Fruit fly (Drosophila melanogaster) whole organism, prepupa: ENCODE measurements around the gene FASN2.
A peak's percentile ranks its signal among the peaks of the same experiment; 100 is the strongest.

Experiments
- Blimp-1 ChIP-seq: fragments of 200-800 bp; sonication (Bioruptor generic); optimal IDR thresholded peaks from 3 replicates; lab custom pipeline; 2017; ENCODE audit warnings: missing biosample characterization, missing genetic modification characterization, mild to moderate bottlenecking, moderate library complexity, missing genetic modification reagents
- CG10631 ChIP-seq: fragments of 200-800 bp; sonication (Bioruptor generic); optimal IDR thresholded peaks from 2 replicates; lab custom pipeline; 2016; ENCODE audit warnings: missing biosample characterization, missing genetic modification characterization
- CG10669 ChIP-seq: fragments of 200-800 bp; sonication (Bioruptor generic); optimal IDR thresholded peaks from 3 replicates; lab custom pipeline; 2018; ENCODE audit warnings: missing biosample characterization, mild to moderate bottlenecking, missing genetic modification characterization, moderate library complexity
- CG11294 ChIP-seq: fragments of 200-800 bp; sonication (Bioruptor generic); IDR thresholded peaks from 2 replicates; pipeline ENCODE4 v1.3.6; 2022; ENCODE audit warnings: missing biosample characterization, missing genetic modification characterization
- CG15336 ChIP-seq: fragments of 200-800 bp; sonication (Bioruptor generic); IDR thresholded peaks from 2 replicates; pipeline ENCODE4 v1.3.6; 2022; ENCODE audit warnings: missing biosample characterization, missing genetic modification characterization
- CG1621 ChIP-seq: fragments of 200-800 bp; sonication (Bioruptor generic); optimal IDR thresholded peaks from 3 replicates; lab custom pipeline; 2018; ENCODE audit warnings: missing biosample characterization, mild to moderate bottlenecking, missing genetic modification characterization
- CG16779 ChIP-seq: fragments of 200-800 bp; sonication (Bioruptor generic); optimal IDR thresholded peaks from 3 replicates; lab custom pipeline; 2017; ENCODE audit warnings: missing biosample characterization, mild to moderate bottlenecking, missing genetic modification characterization
- CG3032 ChIP-seq: fragments of 200-800 bp; optimal IDR thresholded peaks from 2 replicates; lab custom pipeline; 2019; ENCODE audit warnings: missing biosample characterization, mild to moderate bottlenecking, missing genetic modification characterization, moderate library complexity
- CG32006 ChIP-seq: fragments of 200-800 bp; sonication (Bioruptor generic); optimal IDR thresholded peaks from 3 replicates; lab custom pipeline; 2017; ENCODE audit warnings: missing biosample characterization, mild to moderate bottlenecking, missing genetic modification characterization
- CG34406 ChIP-seq: fragments of 200-800 bp; sonication (Bioruptor generic); optimal IDR thresholded peaks from 3 replicates; lab custom pipeline; 2016; ENCODE audit warnings: missing biosample characterization, missing genetic modification characterization
- CG6163 ChIP-seq: fragments of 200-800 bp; sonication (Bioruptor generic); IDR thresholded peaks from 3 replicates; pipeline ENCODE4 v1.3.6; 2022; ENCODE audit warnings: missing biosample characterization, missing genetic modification characterization
- CG6276 ChIP-seq: fragments of 200-800 bp; sonication (Bioruptor generic); optimal IDR thresholded peaks from 2 replicates; lab custom pipeline; 2017; ENCODE audit warnings: missing biosample characterization, mild to moderate bottlenecking, missing genetic modification characterization
- CG6792 ChIP-seq: fragments of 200-800 bp; sonication (Bioruptor generic); optimal IDR thresholded peaks from 3 replicates; lab custom pipeline; 2016; ENCODE audit warnings: missing biosample characterization, missing genetic modification characterization
- CG6808 ChIP-seq: fragments of 200-800 bp; sonication (Bioruptor generic); optimal IDR thresholded peaks from 3 replicates; lab custom pipeline; 2017; ENCODE audit warnings: missing biosample characterization, missing genetic modification characterization, mild to moderate bottlenecking, moderate library complexity, missing genetic modification reagents
- CG6854 ChIP-seq: fragments of 200-800 bp; sonication (Bioruptor generic); optimal IDR thresholded peaks from 2 replicates; lab custom pipeline; 2017; ENCODE audit warnings: missing biosample characterization, mild to moderate bottlenecking, missing genetic modification characterization
- CG8319 ChIP-seq: fragments of 200-800 bp; sonication (Bioruptor generic); optimal IDR thresholded peaks from 3 replicates; lab custom pipeline; 2016; ENCODE audit warnings: missing biosample characterization, missing genetic modification characterization
- CG8632 ChIP-seq: fragments of 200-800 bp; sonication (Bioruptor generic); optimal IDR thresholded peaks from 3 replicates; lab custom pipeline; 2016; ENCODE audit warnings: missing biosample characterization, missing genetic modification characterization
- CG9139 ChIP-seq: fragments of 200-800 bp; sonication (Bioruptor generic); optimal IDR thresholded peaks from 3 replicates; lab custom pipeline; 2017; ENCODE audit warnings: missing biosample characterization, mild to moderate bottlenecking, missing genetic modification characterization
- Eip78C ChIP-seq: fragments of 200-800 bp; sonication (Bioruptor generic); peaks from one replicate; lab custom pipeline; 2016; ENCODE audit warnings: missing biosample characterization, missing genetic modification characterization
- Eip93F ChIP-seq: fragments of 200-800 bp; sonication (Bioruptor generic); optimal IDR thresholded peaks from 2 replicates; lab custom pipeline; 2016; ENCODE audit warnings: missing biosample characterization, mild to moderate bottlenecking, missing genetic modification characterization
- Ets96B ChIP-seq: fragments of 200-800 bp; optimal IDR thresholded peaks from 2 replicates; lab custom pipeline; 2019; ENCODE audit warnings: missing biosample characterization, mild to moderate bottlenecking, missing genetic modification characterization, moderate library complexity
- Gug ChIP-seq: fragments of 200-800 bp; sonication (Bioruptor generic); IDR thresholded peaks from 2 replicates; pipeline ENCODE4 v1.3.6; 2022; ENCODE audit warnings: missing biosample characterization, missing genetic modification characterization
- Hr38 ChIP-seq: sonication (Bioruptor generic); optimal IDR thresholded peaks from 2 replicates; lab custom pipeline; 2016; ENCODE audit warnings: missing biosample characterization, missing genetic modification characterization
- Hr39 ChIP-seq: fragments of 200-800 bp; sonication (Bioruptor generic); optimal IDR thresholded peaks from 2 replicates; lab custom pipeline; 2016; ENCODE audit warnings: missing biosample characterization, missing genetic modification characterization
- Lpt ChIP-seq: fragments of 200-800 bp; sonication (Bioruptor generic); optimal IDR thresholded peaks from 3 replicates; lab custom pipeline; 2016; ENCODE audit warnings: missing biosample characterization, missing genetic modification characterization
- Met ChIP-seq: fragments of 200-800 bp; sonication (Bioruptor generic); optimal IDR thresholded peaks from 3 replicates; lab custom pipeline; 2016; ENCODE audit warnings: missing biosample characterization, missing genetic modification characterization
- OdsH ChIP-seq: fragments of 200-800 bp; sonication (Bioruptor generic); optimal IDR thresholded peaks from 3 replicates; lab custom pipeline; 2016; ENCODE audit warnings: missing biosample characterization, missing genetic modification characterization
- Smox ChIP-seq: fragments of 200-800 bp; sonication (Bioruptor generic); optimal IDR thresholded peaks from 3 replicates; lab custom pipeline; 2016; ENCODE audit warnings: missing biosample characterization, missing genetic modification characterization
- Sox102F ChIP-seq: fragments of 200-800 bp; sonication (Bioruptor generic); optimal IDR thresholded peaks from 2 replicates; lab custom pipeline; 2016; ENCODE audit warnings: missing biosample characterization, mild to moderate bottlenecking, missing genetic modification characterization
- Sox15 ChIP-seq: fragments of 200-800 bp; sonication (Bioruptor generic); optimal IDR thresholded peaks from 3 replicates; lab custom pipeline; 2016; ENCODE audit warnings: missing biosample characterization, missing genetic modification characterization
- achi ChIP-seq: fragments of 200-800 bp; sonication (Bioruptor generic); optimal IDR thresholded peaks from 3 replicates; lab custom pipeline; 2016; ENCODE audit warnings: missing biosample characterization, missing genetic modification characterization
- acj6 ChIP-seq: fragments of 200-800 bp; sonication (Bioruptor generic); optimal IDR thresholded peaks from 3 replicates; lab custom pipeline; 2016; ENCODE audit warnings: missing biosample characterization, missing genetic modification characterization
- cyc ChIP-seq: fragments of 200-800 bp; sonication (Bioruptor generic); optimal IDR thresholded peaks from 3 replicates; lab custom pipeline; 2016; ENCODE audit warnings: missing biosample characterization, missing genetic modification characterization
- dsx ChIP-seq: fragments of 200-800 bp; optimal IDR thresholded peaks from 3 replicates; lab custom pipeline; 2019; ENCODE audit warnings: missing biosample characterization, mild to moderate bottlenecking, missing genetic modification characterization, moderate library complexity; ENCODE audit not compliant: poor library complexity, severe bottlenecking
- eg ChIP-seq: fragments of 200-800 bp; sonication (Bioruptor generic); IDR thresholded peaks from 3 replicates; pipeline ENCODE4 v1.3.6; 2022; ENCODE audit warnings: missing biosample characterization, missing genetic modification characterization
- esn ChIP-seq: fragments of 200-800 bp; sonication (Bioruptor generic); optimal IDR thresholded peaks from 2 replicates; lab custom pipeline; 2016; ENCODE audit warnings: missing biosample characterization, mild to moderate bottlenecking, missing genetic modification characterization, moderate library complexity
- fd85E ChIP-seq: fragments of 200-800 bp; sonication (Bioruptor generic); optimal IDR thresholded peaks from 3 replicates; lab custom pipeline; 2016; ENCODE audit warnings: missing biosample characterization, missing genetic modification characterization
- fkh ChIP-seq: fragments of 200-800 bp; sonication (Bioruptor generic); optimal IDR thresholded peaks from 3 replicates; lab custom pipeline; 2017; ENCODE audit warnings: missing biosample characterization, mild to moderate bottlenecking, missing genetic modification characterization, moderate library complexity
- net ChIP-seq: fragments of 200-800 bp; sonication (Bioruptor generic); optimal IDR thresholded peaks from 3 replicates; lab custom pipeline; 2016; ENCODE audit warnings: missing biosample characterization, missing genetic modification characterization
- pdm3 ChIP-seq: fragments of 200-800 bp; sonication (Bioruptor generic); optimal IDR thresholded peaks from 3 replicates; lab custom pipeline; 2016; ENCODE audit warnings: missing biosample characterization, missing genetic modification characterization
- spab ChIP-seq: fragments of 200-800 bp; sonication (Bioruptor generic); optimal IDR thresholded peaks from 2 replicates; lab custom pipeline; 2017; ENCODE audit warnings: missing biosample characterization, mild to moderate bottlenecking, missing genetic modification characterization, missing genetic modification reagents
- ss ChIP-seq, 2 experiments: fragments of 200-800 bp; sonication (Bioruptor generic); optimal IDR thresholded peaks; 2 replicates in 1 of 2; 3 replicates in 1 of 2; lab custom pipeline; 2017 to 2018; ENCODE audit warnings: mild to moderate bottlenecking in 2 of 2, missing biosample characterization in 2 of 2, missing genetic modification characterization in 2 of 2, moderate library complexity in 1 of 2
- svp ChIP-seq: fragments of 200-800 bp; sonication (Bioruptor generic); peaks from one replicate; lab custom pipeline; 2016; ENCODE audit warnings: missing biosample characterization, missing genetic modification characterization
- topi ChIP-seq: fragments of 200-800 bp; sonication (Bioruptor generic); optimal IDR thresholded peaks from 3 replicates; lab custom pipeline; 2016; ENCODE audit warnings: missing biosample characterization, missing genetic modification characterization
- vri ChIP-seq: fragments of 200-800 bp; sonication (Bioruptor generic); optimal IDR thresholded peaks from 3 replicates; lab custom pipeline; 2016; ENCODE audit warnings: missing biosample characterization, mild to moderate bottlenecking, missing genetic modification characterization

Gene FASN2

DNA sequence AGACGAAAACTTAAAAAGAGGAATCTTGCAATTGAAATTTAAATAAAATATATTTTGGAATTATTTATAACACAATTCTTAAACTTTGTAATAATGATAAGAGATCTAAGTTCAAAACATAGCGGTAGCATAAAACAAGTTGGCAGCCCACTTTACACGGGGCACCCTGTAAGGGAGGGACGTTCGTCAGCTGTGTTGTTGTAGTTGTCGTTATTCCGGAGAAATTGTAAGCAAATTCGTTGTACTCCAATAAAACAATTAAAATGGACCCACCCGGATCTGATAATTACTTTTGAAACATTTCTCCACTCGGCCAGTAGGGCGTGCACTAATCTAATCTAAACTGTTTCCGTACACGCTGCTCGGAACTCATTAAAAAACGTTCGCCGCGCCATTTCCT, 13.4 kb upstream of the FASN2 start, which contains the start of gene GABPI:
Gene GABPI (plus strand): TSS at position 190 of the 400 bp plus-strand sequence.
- TF ChIP-seq CG1621 (tag; lab: Kevin White, UChicago) = peak; percentile 64
- no peak for TF ChIP-seq CG6792
- no peak for TF ChIP-seq CG8632 (GFP tag; lab: Kevin White, UChicago)
- TF ChIP-seq fd85E (GFP tag; lab: Kevin White, UChicago) = no peak
- no peak for TF ChIP-seq CG11294 (GFP tag; lab: Robert Waterston, UW)
- no peak for TF ChIP-seq cyc (GFP tag; lab: Kevin White, UChicago)
- no peak for TF ChIP-seq OdsH (GFP tag; lab: Kevin White, UChicago)
- TF ChIP-seq Hr38 (GFP tag; lab: Kevin White, UChicago) = no peak
- no peak for TF ChIP-seq achi (GFP tag; lab: Kevin White, UChicago)
- no peak for TF ChIP-seq topi (GFP tag; lab: Kevin White, UChicago)
- no peak for TF ChIP-seq ss (GFP tag; optimal IDR thresholded peaks at IDR 0.05; lab: Kevin White, UChicago)
- no peak for TF ChIP-seq CG8319 (GFP tag; lab: Kevin White, UChicago)
- no peak for TF ChIP-seq Gug (GFP tag; lab: Robert Waterston, UW)
- TF ChIP-seq Met (GFP tag; lab: Kevin White, UChicago) = no peak
- TF ChIP-seq CG3032 = no peak
- no peak for TF ChIP-seq spab (GFP tag; lab: Kevin White, UChicago)
- TF ChIP-seq esn (GFP tag; lab: Kevin White, UChicago) = peak; percentile 35
- TF ChIP-seq CG15336 (GFP tag; lab: Robert Waterston, UW) = no peak
- no peak for TF ChIP-seq dsx (GFP tag; lab: Kevin White, UChicago)
- TF ChIP-seq CG6163 (GFP tag; lab: Robert Waterston, UW) = peak; percentile 51; the same call in 2 of the 3 replicates
- no peak for TF ChIP-seq svp (GFP tag; lab: Kevin White, UChicago)
- no peak for TF ChIP-seq CG32006 (GFP tag; lab: Kevin White, UChicago)

DNA sequence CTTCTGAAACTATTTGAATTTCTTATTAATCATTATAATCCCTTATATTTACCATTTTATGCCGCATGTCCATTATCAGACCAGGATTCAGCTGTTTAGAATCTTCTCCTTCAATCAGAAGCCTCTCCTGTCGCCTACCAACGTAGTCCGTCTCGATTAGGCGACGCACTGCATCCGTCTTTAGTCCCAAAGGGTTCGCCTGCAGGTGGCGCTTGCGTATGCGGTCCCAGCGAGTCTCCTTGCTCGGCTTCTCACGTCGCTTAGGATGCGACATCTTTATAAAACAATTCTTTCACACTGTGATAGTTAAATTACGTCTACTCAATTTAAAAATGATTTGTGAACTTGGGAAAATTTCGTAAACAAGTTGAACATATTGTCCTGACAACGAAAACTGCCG, 8.8 kb upstream of the FASN2 start, which contains the start of gene CG17258:
Gene CG17258 (minus strand): TSS at position 380 of the 400 bp plus-strand sequence.
- TF ChIP-seq Lpt (GFP tag; lab: Kevin White, UChicago) (no peak), CG34406 (GFP tag; lab: Kevin White, UChicago) (no peak), fkh (GFP tag; lab: Kevin White, UChicago) (no peak), topi (GFP tag; lab: Kevin White, UChicago) (no peak)
- TF ChIP-seq, all 60 proteins: peak for 0

DNA sequence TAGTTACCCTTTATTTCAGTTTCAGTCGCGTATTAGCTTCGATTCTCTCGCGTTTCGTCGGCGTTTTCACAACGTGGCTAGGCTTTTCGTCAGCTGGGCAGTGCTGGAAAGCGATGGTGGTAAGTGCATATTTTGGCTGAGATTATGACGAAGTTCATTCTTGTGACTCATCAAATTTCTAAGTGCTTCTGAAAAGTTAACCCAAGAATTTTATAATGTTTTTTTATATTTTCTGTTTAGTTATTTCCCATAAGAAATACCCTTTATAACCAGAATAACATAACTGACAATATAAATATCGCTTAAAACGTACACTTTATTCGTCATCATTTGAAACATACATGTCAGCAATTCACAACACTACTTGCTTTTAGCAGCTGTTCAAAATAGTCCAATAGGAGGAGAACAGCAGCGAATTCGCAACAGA, 6.6 kb upstream of the FASN2 start, which contains the start of the genes CG17260 and SerRS:
Gene CG17260 (plus strand): TSS at position 78 of the 427 bp plus-strand sequence.
Gene SerRS (minus strand): TSS at position 251 of the 427 bp plus-strand sequence.
- TF ChIP-seq Ets96B (tag; lab: Kevin White, UChicago) (peak; percentile 89), Sox102F (GFP tag; lab: Kevin White, UChicago) (no peak), CG6854 (GFP tag; lab: Kevin White, UChicago) (peak; percentile 69), Sox15 (GFP tag; lab: Kevin White, UChicago) (peak; percentile 91), CG16779 (tag; lab: Kevin White, UChicago) (no peak), Lpt (GFP tag; lab: Kevin White, UChicago) (peak; percentile 92), CG6163 (GFP tag; lab: Robert Waterston, UW) (peak; percentile 85), fd85E (GFP tag; lab: Kevin White, UChicago) (no peak), svp (GFP tag; lab: Kevin White, UChicago) (peak; percentile 94), acj6 (peak; percentile 94), CG10669 (peak; percentile 88), CG1621 (tag; lab: Kevin White, UChicago) (peak; percentile 73), Eip93F (peak; percentile 59), pdm3 (GFP tag; lab: Kevin White, UChicago) (peak; percentile 95), CG6276 (GFP tag; lab: Kevin White, UChicago) (no peak), CG6792 (peak; percentile 90), CG8319 (GFP tag; lab: Kevin White, UChicago) (peak; percentile 91), net (GFP tag; lab: Kevin White, UChicago) (peak; percentile 79), eg (GFP tag; lab: Robert Waterston, UW) (peak; percentile 92), CG9139 (no peak), OdsH (GFP tag; lab: Kevin White, UChicago) (peak; percentile 96), CG34406 (GFP tag; lab: Kevin White, UChicago) (peak; percentile 91), Hr38 (GFP tag; lab: Kevin White, UChicago) (peak; percentile 73), CG6808 (GFP tag; lab: Kevin White, UChicago) (peak; percentile 72), CG10631 (peak; percentile 97), achi (GFP tag; lab: Kevin White, UChicago) (peak; percentile 90), ss (GFP tag; optimal IDR thresholded peaks at IDR 0.05; lab: Kevin White, UChicago) (no peak), Hr39 (peak; percentile 97), Smox (GFP tag; lab: Kevin White, UChicago) (peak; percentile 92), CG11294 (GFP tag; lab: Robert Waterston, UW) (peak; percentile 84), Eip78C (GFP tag; lab: Kevin White, UChicago) (peak; percentile 97), vri (GFP tag; lab: Kevin White, UChicago) (no peak), CG15336 (GFP tag; lab: Robert Waterston, UW) (peak; percentile 82), Blimp-1 (GFP tag; lab: Kevin White, UChicago) (no peak)
